Worm (Caenorhabditis elegans) whole organism, L2 larva: ENCODE measurements around the gene F28G4.4.

Experiments
- F13H6.1 ChIP-seq: sonication (generic microtip); optimal IDR thresholded peaks from 2 replicates; lab custom pipeline; 2016; ENCODE audit warnings: missing genetic modification characterization, missing compliant biosample characterization
- R02D3.7 ChIP-seq: fragments of 150-350 bp; optimal IDR thresholded peaks from 2 replicates; lab custom pipeline; 2014; ENCODE audit warnings: missing biosample characterization, missing genetic modification characterization
- ama-1 ChIP-seq: fragments of 150-350 bp; optimal IDR thresholded peaks from 2 replicates; lab custom pipeline; 2018; ENCODE audit warnings: inconsistent platforms
- blmp-1 ChIP-seq: sonication (generic microtip); optimal IDR thresholded peaks from 2 replicates; lab custom pipeline; 2017; ENCODE audit warnings: missing genetic modification characterization, mild to moderate bottlenecking, missing compliant biosample characterization, antibody characterized with exemption, moderate library complexity; ENCODE audit not compliant: insufficient read depth
- ceh-16 ChIP-seq: fragments of 150-350 bp; optimal IDR thresholded peaks from 2 replicates; lab custom pipeline; 2014; ENCODE audit warnings: missing biosample characterization, missing genetic modification characterization
- ceh-82 ChIP-seq: fragments of 150-350 bp; optimal IDR thresholded peaks from 2 replicates; lab custom pipeline; 2014; ENCODE audit warnings: missing biosample characterization, missing genetic modification characterization
- elt-3 ChIP-seq: sonication (generic microtip); optimal IDR thresholded peaks from 2 replicates; lab custom pipeline; 2017; ENCODE audit warnings: missing biosample characterization, missing genetic modification characterization
- gmeb-1 ChIP-seq: fragments of 150-350 bp; optimal IDR thresholded peaks from 2 replicates; lab custom pipeline; 2014; ENCODE audit warnings: missing biosample characterization, missing genetic modification characterization
- lin-11 ChIP-seq: fragments of 150-350 bp; sonication (generic microtip); optimal IDR thresholded peaks from 2 replicates; lab custom pipeline; 2014; ENCODE audit warnings: missing biosample characterization, missing genetic modification characterization, inconsistent platforms, mixed read lengths
- lin-13 ChIP-seq: fragments of 150-350 bp; optimal IDR thresholded peaks from 2 replicates; lab custom pipeline; 2014; ENCODE audit warnings: missing biosample characterization, missing genetic modification reagents, missing genetic modification characterization
- lin-39 ChIP-seq: fragments of 150-350 bp; optimal IDR thresholded peaks from 2 replicates; lab custom pipeline; 2014; ENCODE audit warnings: missing biosample characterization, missing genetic modification reagents, missing genetic modification characterization
- lsy-2 ChIP-seq, 2 experiments: fragments of 150-350 bp in 1 of 2; sonication (generic microtip) in 1 of 2; optimal IDR thresholded peaks; 2 replicates each; lab custom pipeline; 2014 to 2017; ENCODE audit warnings: missing biosample characterization in 2 of 2, missing genetic modification characterization in 2 of 2
- mab-5 ChIP-seq: fragments of 150-350 bp; optimal IDR thresholded peaks from 2 replicates; lab custom pipeline; 2014; ENCODE audit warnings: missing biosample characterization, missing genetic modification characterization
- mbf-1 ChIP-seq: sonication (generic microtip); optimal IDR thresholded peaks from 2 replicates; lab custom pipeline; 2017; ENCODE audit warnings: missing biosample characterization, missing genetic modification characterization
- mdl-1 ChIP-seq, 2 experiments: fragments of 150-350 bp in 1 of 2; sonication (generic microtip) in 1 of 2; optimal IDR thresholded peaks; 2 replicates each; lab custom pipeline; 2017; ENCODE audit warnings: missing biosample characterization in 2 of 2, missing genetic modification characterization in 2 of 2
- nhr-11 ChIP-seq: fragments of 150-350 bp; optimal IDR thresholded peaks from 2 replicates; lab custom pipeline; 2014; ENCODE audit warnings: missing biosample characterization, missing genetic modification characterization
- nhr-12 ChIP-seq: fragments of 150-350 bp; optimal IDR thresholded peaks from 2 replicates; lab custom pipeline; 2014; ENCODE audit warnings: missing biosample characterization, missing genetic modification characterization
- nhr-129 ChIP-seq: fragments of 150-350 bp; optimal IDR thresholded peaks from 2 replicates; lab custom pipeline; 2014; ENCODE audit warnings: missing biosample characterization, missing genetic modification characterization
- nhr-237 ChIP-seq: fragments of 150-350 bp; optimal IDR thresholded peaks from 2 replicates; lab custom pipeline; 2014; ENCODE audit warnings: missing biosample characterization, missing genetic modification characterization
- nhr-25 ChIP-seq: fragments of 150-350 bp; sonication (generic microtip); optimal IDR thresholded peaks from 3 replicates; lab custom pipeline; 2014; ENCODE audit warnings: missing biosample characterization, missing genetic modification characterization
- nhr-6 ChIP-seq: fragments of 150-350 bp; optimal IDR thresholded peaks from 2 replicates; lab custom pipeline; 2014; ENCODE audit warnings: missing biosample characterization, missing genetic modification characterization
- nhr-77 ChIP-seq: fragments of 150-350 bp; optimal IDR thresholded peaks from 2 replicates; lab custom pipeline; 2014; ENCODE audit warnings: missing biosample characterization, missing genetic modification characterization
- peb-1 ChIP-seq: fragments of 150-350 bp; optimal IDR thresholded peaks from 2 replicates; lab custom pipeline; 2014; ENCODE audit warnings: missing biosample characterization, missing genetic modification characterization
- sma-3 ChIP-seq: sonication (generic microtip); optimal IDR thresholded peaks from 2 replicates; lab custom pipeline; 2016; ENCODE audit warnings: missing genetic modification reagents, missing genetic modification characterization, missing compliant biosample characterization
- snpc-4 ChIP-seq: fragments of 150-350 bp; optimal IDR thresholded peaks from 2 replicates; lab custom pipeline; 2014; ENCODE audit warnings: missing biosample characterization, missing genetic modification characterization
- unc-39 ChIP-seq: fragments of 150-350 bp; optimal IDR thresholded peaks from 2 replicates; lab custom pipeline; 2014; ENCODE audit warnings: missing biosample characterization, missing genetic modification characterization
- unc-55 ChIP-seq: fragments of 150-350 bp; sonication (generic microtip); optimal IDR thresholded peaks from 3 replicates; lab custom pipeline; 2014; ENCODE audit warnings: missing biosample characterization, missing genetic modification reagents, missing genetic modification characterization
- ztf-1 ChIP-seq: fragments of 200-800 bp; sonication (Bioruptor generic); conservative IDR thresholded peaks from 2 replicates; pipeline ENCODE4 v1.3.6; 2022; ENCODE audit warnings: missing genetic modification characterization, missing compliant biosample characterization
- ztf-4 ChIP-seq: fragments of 150-350 bp; optimal IDR thresholded peaks from 2 replicates; lab custom pipeline; 2014; ENCODE audit warnings: missing biosample characterization, missing genetic modification characterization

The F28G4.4 gene

DNA sequence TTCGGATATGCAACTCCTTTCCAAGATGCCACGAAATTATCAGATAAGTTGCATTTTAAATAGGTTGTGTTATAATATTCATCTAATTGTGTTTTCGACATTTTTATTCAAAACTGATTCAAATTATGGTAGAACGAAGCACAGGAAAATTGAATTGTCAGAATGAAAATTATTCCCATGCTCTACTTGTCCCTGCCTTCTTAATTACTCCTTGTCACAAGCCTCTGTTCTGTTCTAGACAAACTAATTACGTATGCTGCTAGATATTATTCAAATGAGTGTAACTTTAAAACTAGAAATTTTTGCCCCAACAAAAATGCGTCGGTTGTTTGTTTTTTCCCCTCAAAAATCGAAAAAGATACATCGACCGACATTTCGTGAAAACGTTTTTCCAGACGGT, 41.6 kb downstream of the F28G4.4 start, which contains the start of gene srh-104:
TSS of gene srh-104 (minus strand) at position 101 of the 400 bp plus-strand sequence.
- TF ChIP-seq unc-39 (tag; lab: Kevin White, UChicago) (no peak), elt-3 (tag; lab: Kevin White, UChicago) (no peak), snpc-4 (no peak), ztf-1 (no peak), ztf-4 (tag; lab: Kevin White, UChicago) (no peak), nhr-129 (tag; lab: Kevin White, UChicago) (no peak), ceh-16 (tag; lab: Kevin White, UChicago) (no peak), ama-1 (no peak), lin-13 (GFP tag; lab: Kevin White, UChicago) (no peak), peb-1 (tag; lab: Kevin White, UChicago) (no peak), sma-3 (no peak), lin-39 (no peak), blmp-1 (tag; lab: Kevin White, UChicago) (no peak), gmeb-1 (tag; lab: Kevin White, UChicago) (no peak), mdl-1 (tag; optimal IDR thresholded peaks at IDR 0.05; lab: Kevin White, UChicago) (no peak), mab-5 (tag; lab: Kevin White, UChicago) (no peak), nhr-25 (tag; lab: Kevin White, UChicago) (no peak), nhr-12 (tag; lab: Kevin White, UChicago) (no peak)

DNA sequence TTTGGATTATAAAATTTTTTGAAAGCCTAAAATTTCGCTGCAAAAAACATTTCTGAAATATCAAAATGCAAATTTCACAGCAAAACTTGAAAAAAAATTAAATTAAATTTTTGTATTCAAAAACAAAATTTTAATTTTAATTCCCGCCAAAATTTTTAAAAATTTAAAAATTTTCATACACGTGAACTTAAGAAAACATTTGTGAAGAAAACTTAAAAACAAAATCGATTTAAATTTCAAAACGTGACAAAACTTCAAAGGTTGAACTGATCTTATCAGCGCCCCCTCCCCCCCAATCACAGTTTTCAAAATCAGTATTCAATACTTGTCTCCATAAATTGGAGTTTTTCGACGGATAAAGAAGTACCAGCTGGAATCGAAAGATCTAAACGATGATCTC, 48.5 kb downstream of the F28G4.4 start, which contains the start of gene F21H7.5:
TSS of gene F21H7.5 (plus strand) at position 301 of the 400 bp plus-strand sequence.
- TF ChIP-seq mdl-1 (tag; optimal IDR thresholded peaks at IDR 0.05; lab: Kevin White, UChicago) (no peak), nhr-77 (no peak), lin-13 (GFP tag; lab: Kevin White, UChicago) (no peak), nhr-12 (tag; lab: Kevin White, UChicago) (no peak), ztf-4 (tag; lab: Kevin White, UChicago) (no peak)

DNA sequence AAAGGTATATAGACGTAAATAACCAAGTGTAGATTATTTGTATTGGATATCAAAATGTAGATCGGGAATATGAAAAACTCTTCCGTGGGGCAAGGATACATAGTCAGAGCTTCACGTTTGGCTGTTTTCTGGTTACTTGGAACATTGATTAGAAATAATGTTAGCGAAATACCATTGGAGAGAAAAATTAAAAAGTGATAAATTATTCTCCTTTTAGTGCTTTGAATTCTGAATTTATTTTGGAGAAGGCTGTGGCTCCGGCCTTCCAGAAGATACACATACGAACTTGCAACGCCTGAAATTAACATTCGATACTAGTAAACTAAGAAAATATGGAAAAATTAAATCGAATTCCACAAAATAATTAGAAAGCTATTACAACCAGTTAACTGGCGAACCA, 50.0 kb downstream of the F28G4.4 start, which contains the start of gene srh-98:
TSS of gene srh-98 (minus strand) at position 101 of the 400 bp plus-strand sequence.
- TF ChIP-seq R02D3.7 (tag; lab: Kevin White, UChicago), result no peak
- no peak for TF ChIP-seq lin-11
- TF ChIP-seq snpc-4, result no peak
- TF ChIP-seq nhr-77, result no peak
- no peak for TF ChIP-seq mab-5 (tag; lab: Kevin White, UChicago)
- TF ChIP-seq nhr-11, result no peak

DNA sequence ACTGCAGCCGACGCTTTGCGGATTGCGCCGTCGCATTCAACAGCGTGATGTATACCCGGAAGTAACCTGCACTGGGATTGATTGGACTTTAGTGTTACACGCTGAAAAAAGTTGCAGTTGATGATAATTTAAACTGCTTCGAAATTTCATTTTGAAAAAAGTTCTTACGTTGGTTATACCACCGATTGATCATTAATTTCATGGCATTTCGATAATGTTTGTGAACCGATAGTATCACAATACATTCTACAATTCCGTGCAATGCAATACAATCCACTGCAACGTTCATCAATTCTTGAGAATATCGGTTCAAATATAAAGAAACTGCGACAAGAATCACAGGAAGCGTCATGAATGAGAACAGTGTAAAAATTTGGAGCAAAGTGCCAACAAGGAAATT, 50.6 kb downstream of the F28G4.4 start, which contains the start of gene F21H7.3:
TSS of gene F21H7.3 (minus strand) at position 101 of the 400 bp plus-strand sequence.
- TF ChIP-seq nhr-6 (tag; lab: Kevin White, UChicago), result no peak
- TF ChIP-seq nhr-237 (tag; lab: Kevin White, UChicago), result no peak
- no peak for TF ChIP-seq elt-3 (tag; lab: Kevin White, UChicago)
- no peak for TF ChIP-seq mab-5 (tag; lab: Kevin White, UChicago)

DNA sequence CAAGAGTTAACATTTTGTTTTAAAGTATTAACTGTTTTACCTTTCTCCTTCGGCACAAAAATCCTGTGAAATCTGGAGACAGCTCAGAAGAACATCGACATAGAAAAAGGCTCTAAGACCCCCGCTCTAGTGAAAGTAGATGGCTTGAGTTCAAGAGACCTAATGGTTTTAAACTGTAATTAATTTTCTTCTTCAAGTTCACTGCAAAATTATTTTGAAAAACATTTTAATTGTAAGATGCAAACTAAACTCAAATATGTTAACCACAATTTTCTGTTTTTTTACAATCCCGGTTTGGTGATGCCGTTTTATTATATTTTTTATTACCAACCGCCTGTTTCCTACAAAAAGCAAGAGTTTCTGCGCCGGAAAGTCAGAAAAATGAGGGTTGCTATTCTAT, 52.1 kb downstream of the F28G4.4 start, which contains the start of gene clec-233:
TSS of gene clec-233 (plus strand) at position 301 of the 400 bp plus-strand sequence.
- no peak for TF ChIP-seq unc-39 (tag; lab: Kevin White, UChicago)
- TF ChIP-seq F13H6.1, result no peak
- no peak for TF ChIP-seq ceh-82
- TF ChIP-seq snpc-4, result no peak
- TF ChIP-seq nhr-25 (tag; lab: Kevin White, UChicago), result no peak
- TF ChIP-seq sma-3, result no peak
- no peak for TF ChIP-seq nhr-12 (tag; lab: Kevin White, UChicago)
- TF ChIP-seq unc-55 (GFP tag; lab: Kevin White, UChicago), result no peak
- TF ChIP-seq mbf-1 (tag; lab: Kevin White, UChicago), result no peak
- TF ChIP-seq lsy-2 (tag; optimal IDR thresholded peaks at IDR 0.05; lab: Kevin White, UChicago), result no peak
- TF ChIP-seq lin-11, result no peak
- no peak for TF ChIP-seq nhr-11
- TF ChIP-seq peb-1 (tag; lab: Kevin White, UChicago), result no peak
